Fruit fly (Drosophila melanogaster): ENCODE results near the gene CG12105.

The CG12105 gene

dm6 chr3L:1629064-1629777, 13.6 kb upstream of the CG12105 start, which contains the start of gene GC:
Gene GC, minus strand, starts transcription at chr3L:1629301.
- no peak for TF ChIP-seq noc (tag; optimal IDR thresholded peaks at IDR 0.05)

DNA sequence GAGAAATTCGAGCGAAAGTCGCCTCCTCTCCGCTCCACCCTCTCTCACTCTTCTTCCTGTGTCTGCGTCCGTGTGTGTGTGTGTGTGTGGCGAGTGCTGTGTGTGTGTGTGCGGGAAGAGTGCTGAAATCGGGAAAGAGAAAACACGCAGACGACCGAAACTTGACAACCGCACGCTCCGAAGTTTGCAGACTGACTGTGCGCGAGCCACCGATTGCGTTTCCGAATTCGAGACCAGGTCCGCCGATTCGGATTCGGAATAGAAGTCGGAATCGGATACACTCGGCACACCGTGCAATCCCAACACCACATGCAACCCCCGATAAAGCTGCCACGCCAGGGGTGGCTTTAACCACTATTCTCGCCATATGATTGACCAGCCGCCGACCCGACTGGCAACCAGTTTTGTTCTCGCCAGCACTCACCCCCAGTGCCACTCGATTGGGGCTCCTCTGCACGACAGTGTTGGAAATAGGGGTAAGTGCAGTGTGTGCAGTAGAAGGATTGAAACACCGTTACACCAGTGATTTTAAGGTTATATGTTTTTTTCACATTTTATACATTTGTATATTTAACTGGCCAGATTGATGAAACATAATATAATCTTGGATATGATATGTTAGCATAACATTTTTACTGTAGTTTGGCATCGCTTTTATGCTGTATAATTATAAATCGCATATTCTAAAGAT, 12.7 kb upstream of the CG12105 start, which contains the start of gene CG13928:
Gene CG13928 (minus strand): TSS at position 202 of the 691 bp plus-strand sequence.
- no peak for TF ChIP-seq noc (tag; optimal IDR thresholded peaks at IDR 0.05)

DNA sequence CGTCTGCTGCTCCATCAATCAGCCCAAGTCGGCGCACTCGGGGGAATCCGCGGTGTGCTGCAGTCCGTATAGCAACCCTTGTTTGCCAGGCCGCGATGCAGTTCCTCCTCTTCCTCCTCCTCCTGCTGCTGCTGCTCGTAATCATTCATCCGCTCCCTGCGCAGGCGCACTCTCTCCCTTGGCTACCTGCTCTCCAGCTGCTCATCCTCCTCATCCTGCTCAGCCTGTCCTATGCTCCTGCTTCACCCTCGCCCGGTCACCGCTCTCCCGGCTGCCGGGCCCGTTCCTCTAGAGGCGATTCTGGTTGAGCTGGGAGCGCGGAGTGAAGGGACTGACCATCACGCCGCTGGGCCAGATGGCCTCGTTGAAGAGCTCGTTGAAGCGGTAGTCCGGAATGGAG, 11.3 kb upstream of the CG12105 start:
- TF ChIP-seq noc (tag; optimal IDR thresholded peaks at IDR 0.05) = no peak

DNA sequence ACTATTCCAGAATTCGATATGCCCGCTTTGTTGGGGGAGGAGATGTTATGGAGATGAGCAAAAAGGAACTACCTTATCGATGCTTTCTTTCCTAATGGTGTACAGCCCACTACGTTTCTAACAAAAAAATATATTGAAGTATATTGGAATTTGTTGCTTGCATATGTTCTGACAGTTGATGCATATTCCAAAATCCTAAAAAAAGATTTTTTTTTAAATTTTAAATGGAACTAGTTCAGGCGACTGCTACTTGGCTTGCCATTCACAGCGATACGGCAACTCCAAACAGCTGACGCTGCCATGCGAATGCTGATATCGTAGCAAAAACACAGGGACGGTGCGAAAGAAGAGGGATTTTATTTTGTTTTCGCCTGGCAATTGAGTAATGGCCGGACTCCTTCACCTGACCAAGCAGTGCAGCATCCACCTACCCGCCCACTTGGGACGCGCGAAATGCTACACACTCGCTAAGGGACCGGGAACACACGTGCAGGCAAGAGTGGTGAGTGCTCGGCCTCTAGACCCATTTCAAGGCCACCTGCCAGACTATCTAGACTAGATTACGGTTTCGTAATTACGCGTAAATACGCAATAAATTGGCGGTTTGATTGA, 2.6 kb upstream of the CG12105 start, which contains the start of the genes CG13926, ABCB7 and CG33230:
Gene CG13926 (minus strand): TSS at position 43 of the 612 bp plus-strand sequence.
Gene ABCB7 (plus strand): TSS at position 299 of the 612 bp plus-strand sequence.
Gene CG33230 (plus strand): TSS at position 299 of the 612 bp plus-strand sequence.
- TF ChIP-seq noc (tag; optimal IDR thresholded peaks at IDR 0.05) = peak; percentile 69

DNA sequence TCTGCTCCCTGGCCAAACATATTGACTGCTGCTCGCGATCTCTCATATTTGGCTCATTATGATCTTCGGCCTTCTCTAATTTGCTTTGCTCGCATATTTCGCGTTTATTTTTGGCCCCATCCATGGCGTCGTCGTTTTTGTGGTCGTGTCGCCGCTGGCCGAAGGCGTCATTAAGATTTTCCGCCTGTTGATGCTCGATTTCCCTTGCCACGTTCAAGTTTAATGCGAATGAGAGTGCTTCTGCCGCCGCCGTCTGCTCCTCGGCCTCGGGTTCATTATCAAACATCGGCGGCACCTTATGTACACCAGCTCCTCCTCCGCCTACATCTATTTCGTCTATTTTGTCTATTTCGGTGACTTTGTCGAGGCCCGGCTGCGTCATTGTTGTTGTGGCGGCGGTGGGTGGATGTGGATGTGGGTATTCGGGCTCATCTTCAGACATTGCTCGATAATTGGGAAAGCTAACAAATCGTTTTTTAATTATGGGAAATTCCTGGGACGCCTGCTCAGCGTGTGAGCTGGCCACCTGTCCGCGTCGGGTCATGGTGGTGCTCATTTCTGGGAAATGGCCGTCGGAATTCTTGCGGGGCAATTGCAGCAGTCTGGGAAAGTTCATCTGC, 1.0 kb downstream of the CG12105 start:
- TF ChIP-seq noc (tag; optimal IDR thresholded peaks at IDR 0.05) = no peak

- TF ChIP-seq noc (tag; optimal IDR thresholded peaks at IDR 0.05) = no peak
Measured at dm6 chr3L:1609611-1610010, 6.0 kb downstream of the CG12105 start.

DNA sequence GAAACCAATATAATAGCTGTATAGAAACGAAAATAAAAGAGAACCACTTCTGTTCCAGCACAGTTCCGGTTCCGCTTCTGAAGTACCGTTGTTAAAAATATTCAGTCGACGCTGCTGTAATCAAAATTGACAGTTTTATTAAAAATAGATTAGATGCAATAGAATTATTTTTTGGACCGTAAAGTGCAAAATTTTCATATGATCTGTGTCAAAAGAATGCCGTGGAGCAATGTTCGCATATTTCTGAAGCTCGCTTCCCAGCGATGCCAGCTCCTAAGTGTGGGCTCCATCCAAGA, 12.8 kb downstream of the CG12105 start, which contains the start of the genes CG18170 and CG33791:
Gene CG18170 (plus strand): TSS at position 122 of the 296 bp plus-strand sequence.
Gene CG33791 (plus strand): TSS at position 122 of the 296 bp plus-strand sequence.
- TF ChIP-seq noc (tag; optimal IDR thresholded peaks at IDR 0.05) = no peak

- peak; percentile 80 for TF ChIP-seq noc (tag; optimal IDR thresholded peaks at IDR 0.05)
Measured at dm6 chr3L:1602064-1602832, 13.4 kb downstream of the CG12105 start, which contains the start of gene CG12104. Gene CG12104, minus strand, starts transcription at chr3L:1602674.

DNA sequence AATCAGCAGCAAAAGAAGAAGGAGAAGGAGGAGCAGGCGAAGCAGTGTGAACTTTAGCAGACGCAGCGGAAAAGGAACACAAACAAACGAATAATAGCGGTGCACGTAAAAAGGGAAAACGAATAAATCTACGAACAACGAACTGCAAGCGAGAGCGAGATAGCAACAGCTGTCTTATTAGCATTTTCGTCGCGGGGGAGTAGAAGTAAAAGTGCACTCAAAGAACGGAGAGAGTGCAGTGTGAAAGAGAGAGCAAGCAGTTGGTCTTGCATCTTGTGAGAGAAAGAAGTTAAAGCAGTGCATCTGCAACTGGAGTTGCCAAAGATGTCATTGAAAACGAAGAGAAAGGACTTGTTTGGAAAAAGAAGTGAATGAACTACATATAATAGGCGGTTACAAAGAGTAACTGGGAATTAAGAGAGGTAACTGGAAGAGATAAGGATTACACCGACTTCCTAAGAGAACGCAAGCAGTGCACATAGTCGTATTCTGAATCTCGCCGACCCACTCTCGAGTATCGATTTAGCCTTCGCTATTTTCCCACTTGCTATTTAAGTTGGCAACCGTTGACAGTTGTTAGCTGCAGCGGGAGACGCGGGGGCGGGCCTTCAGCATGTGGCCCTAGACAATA, 22.7 kb downstream of the CG12105 start:
- no peak for TF ChIP-seq noc (tag; optimal IDR thresholded peaks at IDR 0.05)

DNA sequence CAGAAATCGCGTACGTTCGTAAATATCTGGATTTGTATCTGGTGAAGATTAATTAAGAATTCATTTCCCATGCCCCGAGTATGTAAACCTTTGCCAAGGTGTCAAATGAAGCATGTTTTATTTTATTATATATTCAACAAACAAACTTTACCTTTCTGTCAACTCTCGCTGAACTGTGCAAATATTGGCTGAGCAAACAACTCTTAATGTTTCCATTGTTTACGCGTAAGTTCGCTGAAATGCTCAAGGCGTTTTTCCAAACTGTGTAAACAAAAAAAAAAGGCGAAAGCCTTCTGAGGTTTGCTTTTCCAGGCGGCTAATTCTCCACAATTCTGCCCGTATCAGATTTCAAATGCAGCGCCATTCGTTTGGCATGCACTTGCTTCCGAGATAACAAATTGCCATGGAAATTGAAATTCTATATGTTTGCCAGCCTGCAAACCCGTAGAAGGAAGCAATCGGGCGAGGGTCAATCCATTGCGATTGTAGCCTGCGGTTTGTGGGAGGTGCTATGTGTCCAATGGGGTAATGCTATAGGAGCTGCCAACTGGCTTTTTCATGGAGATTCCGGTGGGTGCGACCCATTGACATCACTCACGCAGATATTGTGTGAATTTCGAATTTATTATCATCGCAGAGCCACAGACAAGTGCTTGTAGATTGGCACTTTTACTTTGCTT, 23.8 kb downstream of the CG12105 start:
- peak; percentile 86 for TF ChIP-seq noc (tag; optimal IDR thresholded peaks at IDR 0.05)

dm6 chr3L:1590194-1590593, 25.4 kb downstream of the CG12105 start:
- no peak for TF ChIP-seq noc (tag; optimal IDR thresholded peaks at IDR 0.05)

DNA sequence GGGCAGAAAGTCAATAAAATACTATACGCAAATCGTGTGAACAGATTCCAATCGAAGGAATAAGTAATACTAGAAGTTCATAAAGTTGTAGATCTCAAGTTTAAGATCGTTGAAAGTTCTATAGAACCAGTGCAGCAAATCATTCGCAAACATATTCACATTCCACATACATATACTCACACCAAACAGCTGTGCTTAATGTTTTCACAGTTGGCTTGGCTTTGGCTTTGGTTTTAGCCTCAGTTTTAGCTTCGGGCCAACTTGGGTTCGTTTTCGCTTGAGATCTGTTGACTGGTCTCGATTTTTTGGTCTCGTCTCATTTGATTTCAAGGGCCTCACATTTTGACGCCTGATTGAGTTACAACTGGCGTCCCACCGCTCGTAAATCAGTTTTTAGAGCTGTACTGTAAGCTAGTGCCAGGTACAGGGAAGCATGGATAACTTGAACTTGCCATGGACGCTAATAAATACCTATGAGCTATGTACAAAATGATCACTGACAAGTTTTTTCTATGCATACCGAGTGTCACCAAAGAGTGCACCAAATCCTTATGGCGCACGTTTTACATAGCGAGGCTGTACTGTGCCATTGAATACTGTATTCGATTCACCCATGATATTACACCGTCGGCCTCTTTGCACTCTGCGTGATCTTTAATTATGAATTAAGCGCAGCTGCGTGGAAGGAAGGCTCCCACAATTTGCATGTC, 28.3 kb downstream of the CG12105 start:
- peak; percentile 57 for TF ChIP-seq noc (tag; optimal IDR thresholded peaks at IDR 0.05)

- TF ChIP-seq noc (tag; optimal IDR thresholded peaks at IDR 0.05) = peak; percentile 70
Measured at dm6 chr3L:1586266-1587054, 29.1 kb downstream of the CG12105 start.
